Worm (Caenorhabditis elegans) whole organism, mixed stage, embryonic: ENCODE results near the gene ceh-54.

Experiments
- elt-1 ChIP-seq: sonication (generic microtip); optimal IDR thresholded peaks from 2 replicates; lab custom pipeline; 2017; ENCODE audit warnings: missing genetic modification characterization, mild to moderate bottlenecking, missing compliant biosample characterization, antibody characterized with exemption, moderate library complexity, borderline replicate concordance; ENCODE audit not compliant: insufficient read depth
- elt-3 ChIP-seq: fragments of 150-350 bp; optimal IDR thresholded peaks from 2 replicates; lab custom pipeline; 2014; ENCODE audit warnings: missing biosample characterization, missing genetic modification characterization
- hlh-1 ChIP-seq: fragments of 150-350 bp; optimal IDR thresholded peaks from 2 replicates; lab custom pipeline; 2014; ENCODE audit warnings: missing biosample characterization, missing genetic modification reagents, missing genetic modification characterization
- lin-13 ChIP-seq: fragments of 150-350 bp; optimal IDR thresholded peaks from 2 replicates; lab custom pipeline; 2014; ENCODE audit warnings: missing biosample characterization, missing genetic modification characterization
- lsy-2 ChIP-seq: fragments of 150-350 bp; optimal IDR thresholded peaks from 2 replicates; lab custom pipeline; 2014; ENCODE audit warnings: missing biosample characterization, missing genetic modification characterization
- mab-5 ChIP-seq: fragments of 150-350 bp; optimal IDR thresholded peaks from 2 replicates; lab custom pipeline; 2014; ENCODE audit warnings: missing biosample characterization, missing genetic modification characterization
- nhr-237 ChIP-seq: fragments of 150-350 bp; optimal IDR thresholded peaks from 2 replicates; lab custom pipeline; 2014; ENCODE audit warnings: missing biosample characterization, missing genetic modification characterization
- pha-4 ChIP-seq: fragments of 150-350 bp; optimal IDR thresholded peaks from 2 replicates; lab custom pipeline; 2018; ENCODE audit warnings: missing biosample characterization, missing genetic modification reagents, missing genetic modification characterization
- sptf-1 ChIP-seq: sonication (generic microtip); optimal IDR thresholded peaks from 2 replicates; lab custom pipeline; 2017; ENCODE audit warnings: mild to moderate bottlenecking, missing genetic modification characterization, moderate library complexity, missing compliant biosample characterization
- unc-120 ChIP-seq: sonication (generic microtip); optimal IDR thresholded peaks from 2 replicates; lab custom pipeline; 2017; ENCODE audit warnings: missing genetic modification characterization, missing compliant biosample characterization; ENCODE audit not compliant: poor library complexity, severe bottlenecking
- unc-39 ChIP-seq: fragments of 150-350 bp; optimal IDR thresholded peaks from 2 replicates; lab custom pipeline; 2014; ENCODE audit warnings: missing biosample characterization, missing genetic modification characterization
- unc-62 ChIP-seq: fragments of 150-350 bp; optimal IDR thresholded peaks from 2 replicates; lab custom pipeline; 2014; ENCODE audit warnings: missing biosample characterization, missing genetic modification reagents, missing genetic modification characterization
- ztf-11 ChIP-seq: fragments of 150-350 bp; optimal IDR thresholded peaks from 2 replicates; lab custom pipeline; 2014; ENCODE audit warnings: missing biosample characterization, missing genetic modification characterization

DNA sequence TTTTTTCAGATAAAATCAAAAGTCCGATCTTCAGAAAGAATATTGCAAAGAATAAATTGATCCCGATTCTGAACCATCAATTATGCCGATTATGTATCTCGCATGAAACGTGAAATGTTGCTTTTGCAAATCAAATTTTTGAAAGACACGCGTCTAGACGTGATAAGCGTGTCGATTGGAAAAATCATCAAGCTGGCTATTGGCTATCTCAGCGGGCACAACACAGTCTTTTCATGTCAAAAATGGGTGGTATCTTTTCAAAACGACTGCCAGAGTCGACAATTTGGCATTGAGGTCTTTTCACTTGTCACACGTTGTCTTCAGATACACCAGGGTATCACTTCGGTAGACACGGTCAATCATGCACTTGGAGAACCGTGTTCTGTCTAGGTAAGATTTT lies 2.6 kb upstream of the ceh-54 start, which contains the start of gene daf-9:
- TF ChIP-seq lin-13 (tag; lab: Kevin White, UChicago) (no peak), unc-62 (GFP tag; lab: Kevin White, UChicago) (no peak), pha-4 (tag; lab: Kevin White, UChicago) (no peak), nhr-237 (tag; lab: Kevin White, UChicago) (no peak), elt-1 (tag; lab: Kevin White, UChicago) (no peak), mab-5 (tag; lab: Kevin White, UChicago) (no peak), ztf-11 (tag; lab: Kevin White, UChicago) (no peak), elt-3 (no peak), sptf-1 (no peak), unc-120 (no peak), lsy-2 (tag; lab: Kevin White, UChicago) (no peak), hlh-1 (tag; lab: Kevin White, UChicago) (no peak), unc-39 (tag; lab: Kevin White, UChicago) (no peak)
